Worm (Caenorhabditis elegans) whole organism, L1 larva: ENCODE data around the gene F22F7.11.

Experiments used
- ceh-82 ChIP-seq, 3 experiments: fragments of 150-350 bp in 1 of 3; sonication (generic microtip) in 2 of 3; optimal IDR thresholded peaks; 2 replicates each; lab custom pipeline; 2014 to 2017; ENCODE audit warnings: missing biosample characterization in 3 of 3, missing genetic modification characterization in 3 of 3
- mdl-1 ChIP-seq, 2 experiments: fragments of 150-350 bp; optimal IDR thresholded peaks; 2 replicates each; lab custom pipeline; 2014 to 2017; ENCODE audit warnings: missing biosample characterization in 2 of 2, missing genetic modification characterization in 2 of 2, inconsistent platforms in 1 of 2
- nhr-12 ChIP-seq: sonication (generic microtip); optimal IDR thresholded peaks from 2 replicates; lab custom pipeline; 2017; ENCODE audit warnings: missing biosample characterization, missing genetic modification characterization
- unc-98 ChIP-seq: fragments of 200-800 bp; sonication (Bioruptor generic); IDR thresholded peaks from 2 replicates; pipeline ENCODE4 v1.3.6; 2022; ENCODE audit warnings: missing genetic modification characterization, missing compliant biosample characterization
- ztf-11 ChIP-seq, 2 experiments: sonication (generic microtip); optimal IDR thresholded peaks; 2 replicates each; lab custom pipeline; 2016 to 2017; ENCODE audit warnings: missing genetic modification characterization in 2 of 2, missing biosample characterization in 1 of 2, missing compliant biosample characterization in 1 of 2

DNA sequence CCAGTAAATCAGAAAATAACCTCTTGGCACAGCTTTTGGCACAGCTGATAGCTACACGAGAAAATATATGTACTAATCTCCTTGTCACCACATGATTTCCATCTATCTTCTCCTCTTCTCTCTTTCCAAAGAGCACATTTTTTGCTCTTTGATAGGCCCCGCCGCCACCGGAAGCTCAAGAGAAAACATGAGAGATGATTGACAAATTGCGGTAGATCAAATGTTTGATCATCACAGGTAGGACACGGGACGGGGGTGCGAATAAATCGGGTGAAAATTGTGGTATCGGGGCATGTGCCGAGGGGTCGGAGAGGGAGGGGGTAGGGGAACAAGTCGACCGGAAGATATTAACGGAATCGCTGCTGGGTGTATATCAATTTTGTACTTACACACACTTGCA, 43.6 kb upstream of the F22F7.11 start:
- TF ChIP-seq ceh-82 (tag; optimal IDR thresholded peaks at IDR 0.05; lab: Kevin White, UChicago): no peak
- TF ChIP-seq nhr-12 (tag; lab: Kevin White, UChicago): no peak
- TF ChIP-seq unc-98 (GFP tag; lab: Robert Waterston, UW): no peak
- no peak for TF ChIP-seq mdl-1 (tag; optimal IDR thresholded peaks at IDR 0.05; lab: Kevin White, UChicago)
- no peak for TF ChIP-seq ztf-11 (tag; optimal IDR thresholded peaks at IDR 0.05; lab: Kevin White, UChicago)
